Worm (Caenorhabditis elegans) whole organism, L4 larva: ENCODE data around the gene wdfy-3.
"Not testable (repeated sequence)": the region's sequence is repeated elsewhere in the genome, so short reads cannot be mapped to it uniquely, and the experiment has no call there.

ENCODE experiments used
- F37D6.2 ChIP-seq: sonication (generic microtip); optimal IDR thresholded peaks from 2 replicates; lab custom pipeline; 2016; ENCODE audit warnings: mild to moderate bottlenecking, missing genetic modification characterization, missing compliant biosample characterization
- ama-1 ChIP-seq: fragments of 150-350 bp; optimal IDR thresholded peaks from 2 replicates; lab custom pipeline; 2014; ENCODE audit warnings: inconsistent platforms, mixed read lengths
- pqm-1 ChIP-seq: sonication (generic microtip); optimal IDR thresholded peaks from 2 replicates; lab custom pipeline; 2017; ENCODE audit warnings: missing biosample characterization, missing genetic modification characterization

DNA sequence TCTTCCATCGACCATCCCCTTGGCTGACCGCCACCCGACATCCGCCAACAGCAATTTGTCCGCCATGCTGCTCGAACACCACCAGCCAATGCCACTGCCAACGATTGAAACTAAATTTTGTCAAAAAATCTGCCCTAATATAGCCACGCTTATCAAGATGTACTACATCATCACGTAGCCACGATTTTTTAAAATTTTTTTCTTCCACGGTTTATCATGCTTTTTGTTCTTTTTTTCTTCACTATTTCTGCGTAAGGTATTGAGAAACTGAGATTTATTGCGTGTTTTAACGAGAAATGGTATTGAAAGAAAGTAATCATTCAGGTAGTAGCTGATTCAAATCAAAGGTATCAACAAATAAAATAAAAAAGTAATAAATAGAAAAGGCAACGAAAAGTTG is 23.9 kb downstream of the wdfy-3 start, which contains the start of gene T23B5.6:
- TF ChIP-seq pqm-1; ama-1 (lab: Kevin White, UChicago); F37D6.2 (tag; lab: Kevin White, UChicago): not testable (repeated sequence)
